Worm (Caenorhabditis elegans) whole organism, L1 larva: ENCODE data around the gene K01A11.1.

Source experiments
- C04F5.9 ChIP-seq: sonication (generic microtip); optimal IDR thresholded peaks from 2 replicates; lab custom pipeline; 2016; ENCODE audit warnings: missing genetic modification characterization, missing compliant biosample characterization
- C34B4.2 ChIP-seq: sonication (generic microtip); optimal IDR thresholded peaks from 2 replicates; lab custom pipeline; 2017; ENCODE audit warnings: mild to moderate bottlenecking, missing genetic modification characterization, missing compliant biosample characterization
- Y116A8C.19 ChIP-seq: sonication (generic microtip); optimal IDR thresholded peaks from 2 replicates; lab custom pipeline; 2016; ENCODE audit warnings: missing compliant biosample characterization, missing genetic modification characterization, borderline replicate concordance
- alr-1 ChIP-seq: fragments of 200-800 bp; sonication (Bioruptor generic); optimal IDR thresholded peaks from 2 replicates; lab custom pipeline; 2018; ENCODE audit warnings: borderline replicate concordance, mild to moderate bottlenecking, missing genetic modification characterization, missing compliant biosample characterization
- aly-2 ChIP-seq: fragments of 150-350 bp; optimal IDR thresholded peaks from 2 replicates; lab custom pipeline; 2014; ENCODE audit warnings: missing biosample characterization, missing genetic modification characterization
- ceh-63 ChIP-seq: fragments of 200-800 bp; sonication (Bioruptor generic); optimal IDR thresholded peaks from 2 replicates; lab custom pipeline; 2018; ENCODE audit warnings: mild to moderate bottlenecking, missing genetic modification characterization, missing compliant biosample characterization
- ceh-8 ChIP-seq: fragments of 200-800 bp; sonication (Bioruptor generic); optimal IDR thresholded peaks from 2 replicates; lab custom pipeline; 2018; ENCODE audit warnings: mild to moderate bottlenecking, missing genetic modification characterization, moderate library complexity, missing compliant biosample characterization
- ceh-82 ChIP-seq, 3 experiments: fragments of 150-350 bp in 1 of 3; sonication (generic microtip) in 2 of 3; optimal IDR thresholded peaks; 2 replicates each; lab custom pipeline; 2014 to 2017; ENCODE audit warnings: missing biosample characterization in 3 of 3, missing genetic modification characterization in 3 of 3
- dpl-1 ChIP-seq, 3 experiments: fragments of 150-350 bp in 2 of 3; sonication (generic microtip) in 1 of 3; optimal IDR thresholded peaks; 2 replicates each; lab custom pipeline; 2014 to 2017; ENCODE audit warnings: missing biosample characterization in 3 of 3, missing genetic modification characterization in 3 of 3, missing genetic modification reagents in 3 of 3
- efl-3 ChIP-seq: fragments of 200-800 bp; sonication (Bioruptor generic); optimal IDR thresholded peaks from 2 replicates; lab custom pipeline; 2018; ENCODE audit warnings: mild to moderate bottlenecking, missing genetic modification characterization, missing compliant biosample characterization
- egl-27 ChIP-seq, 2 experiments: fragments of 150-350 bp in 1 of 2; sonication (generic microtip); optimal IDR thresholded peaks; 3 replicates each; lab custom pipeline; 2017 to 2018; ENCODE audit warnings: missing biosample characterization in 2 of 2, missing genetic modification characterization in 2 of 2, missing genetic modification reagents in 2 of 2
- elt-3 ChIP-seq, 6 experiments: fragments of 150-350 bp in 1 of 6; sonication (generic microtip); optimal IDR thresholded peaks; 2 replicates each; lab custom pipeline; 2017 to 2018; ENCODE audit warnings: missing biosample characterization in 6 of 6, missing genetic modification characterization in 6 of 6, inconsistent platforms in 1 of 6
- fkh-10 ChIP-seq: sonication (generic microtip); optimal IDR thresholded peaks from 2 replicates; lab custom pipeline; 2017; ENCODE audit warnings: missing biosample characterization, missing genetic modification reagents, missing genetic modification characterization
- fkh-8 ChIP-seq: sonication (generic microtip); optimal IDR thresholded peaks from 2 replicates; lab custom pipeline; 2016; ENCODE audit warnings: mild to moderate bottlenecking, missing genetic modification characterization, missing compliant biosample characterization
- fos-1 ChIP-seq: fragments of 150-350 bp; optimal IDR thresholded peaks from 2 replicates; lab custom pipeline; 2014; ENCODE audit warnings: missing biosample characterization, missing genetic modification characterization
- grh-1 ChIP-seq: fragments of 200-800 bp; sonication (Bioruptor generic); IDR thresholded peaks from 2 replicates; pipeline ENCODE4 v1.3.6; 2022; ENCODE audit warnings: missing genetic modification reagents, missing genetic modification characterization, missing compliant biosample characterization
- hlh-4 ChIP-seq: sonication (generic microtip); optimal IDR thresholded peaks from 2 replicates; lab custom pipeline; 2016; ENCODE audit warnings: mild to moderate bottlenecking, missing genetic modification characterization, missing compliant biosample characterization
- hpl-2 ChIP-seq: fragments of 150-350 bp; optimal IDR thresholded peaks from 2 replicates; lab custom pipeline; 2014; ENCODE audit warnings: missing biosample characterization, missing genetic modification reagents, missing genetic modification characterization
- jun-1 ChIP-seq: fragments of 150-350 bp; optimal IDR thresholded peaks from 2 replicates; lab custom pipeline; 2014; ENCODE audit warnings: missing biosample characterization, missing genetic modification reagents, missing genetic modification characterization
- lin-13 ChIP-seq: fragments of 150-350 bp; optimal IDR thresholded peaks from 2 replicates; lab custom pipeline; 2014; ENCODE audit warnings: missing biosample characterization, missing genetic modification reagents, missing genetic modification characterization
- lin-14 ChIP-seq: fragments of 200-800 bp; sonication (Bioruptor generic); optimal IDR thresholded peaks from 2 replicates; lab custom pipeline; 2018; ENCODE audit warnings: mild to moderate bottlenecking, missing genetic modification characterization, moderate library complexity, missing compliant biosample characterization
- lin-35 ChIP-seq, 2 experiments: fragments of 150-350 bp; optimal IDR thresholded peaks; 2 replicates each; lab custom pipeline; 2014; ENCODE audit warnings: missing biosample characterization in 2 of 2, missing genetic modification characterization in 2 of 2, missing genetic modification reagents in 2 of 2
- lin-39 ChIP-seq: fragments of 150-350 bp; optimal IDR thresholded peaks from 2 replicates; lab custom pipeline; 2014; ENCODE audit warnings: missing biosample characterization, missing genetic modification reagents, missing genetic modification characterization
- lir-3 ChIP-seq: sonication (generic microtip); optimal IDR thresholded peaks from 2 replicates; lab custom pipeline; 2016; ENCODE audit warnings: mild to moderate bottlenecking, missing genetic modification characterization, moderate library complexity, missing compliant biosample characterization; ENCODE audit not compliant: poor library complexity
- lsy-2 ChIP-seq, 2 experiments: fragments of 150-350 bp; optimal IDR thresholded peaks; 2 replicates each; lab custom pipeline; 2014; ENCODE audit warnings: missing biosample characterization in 2 of 2, missing genetic modification characterization in 2 of 2
- mab-9 ChIP-seq: fragments of 200-800 bp; sonication (Bioruptor generic); IDR thresholded peaks from 2 replicates; pipeline ENCODE4 v1.3.6; 2022; ENCODE audit warnings: missing genetic modification reagents, missing genetic modification characterization, missing compliant biosample characterization
- mdl-1 ChIP-seq, 2 experiments: fragments of 150-350 bp; optimal IDR thresholded peaks; 2 replicates each; lab custom pipeline; 2014 to 2017; ENCODE audit warnings: missing biosample characterization in 2 of 2, missing genetic modification characterization in 2 of 2, inconsistent platforms in 1 of 2
- mep-1 ChIP-seq: fragments of 150-350 bp; optimal IDR thresholded peaks from 2 replicates; lab custom pipeline; 2014; ENCODE audit warnings: missing biosample characterization, missing genetic modification characterization
- nhr-12 ChIP-seq: sonication (generic microtip); optimal IDR thresholded peaks from 2 replicates; lab custom pipeline; 2017; ENCODE audit warnings: missing biosample characterization, missing genetic modification characterization
- nhr-20 ChIP-seq: sonication (generic microtip); optimal IDR thresholded peaks from 2 replicates; lab custom pipeline; 2016; ENCODE audit warnings: mild to moderate bottlenecking, missing genetic modification characterization, missing compliant biosample characterization
- nhr-237 ChIP-seq: fragments of 150-350 bp; optimal IDR thresholded peaks from 2 replicates; lab custom pipeline; 2014; ENCODE audit warnings: missing biosample characterization, missing genetic modification characterization
- nhr-28 ChIP-seq: fragments of 150-350 bp; optimal IDR thresholded peaks from 2 replicates; lab custom pipeline; 2014; ENCODE audit warnings: missing biosample characterization, missing genetic modification characterization
- nhr-47 ChIP-seq: sonication (generic microtip); optimal IDR thresholded peaks from 2 replicates; lab custom pipeline; 2016; ENCODE audit warnings: mild to moderate bottlenecking, missing genetic modification characterization, moderate library complexity, missing compliant biosample characterization
- nhr-71 ChIP-seq: sonication (generic microtip); optimal IDR thresholded peaks from 2 replicates; lab custom pipeline; 2016; ENCODE audit warnings: mild to moderate bottlenecking, missing genetic modification characterization, moderate library complexity, missing compliant biosample characterization
- nhr-77 ChIP-seq: fragments of 150-350 bp; optimal IDR thresholded peaks from 2 replicates; lab custom pipeline; 2014; ENCODE audit warnings: missing biosample characterization, missing genetic modification characterization
- pag-3 ChIP-seq: sonication (generic microtip); optimal IDR thresholded peaks from 2 replicates; lab custom pipeline; 2017; ENCODE audit warnings: missing genetic modification characterization, mild to moderate bottlenecking, missing compliant biosample characterization, antibody characterized with exemption, borderline replicate concordance; ENCODE audit not compliant: insufficient read depth
- pqm-1 ChIP-seq: sonication (generic microtip); optimal IDR thresholded peaks from 3 replicates; lab custom pipeline; 2017; ENCODE audit warnings: missing biosample characterization, missing genetic modification characterization
- rnt-1 ChIP-seq: sonication (generic microtip); optimal IDR thresholded peaks from 2 replicates; lab custom pipeline; 2016; ENCODE audit warnings: mild to moderate bottlenecking, missing genetic modification characterization, moderate library complexity, missing compliant biosample characterization
- skn-1 ChIP-seq: fragments of 150-350 bp; optimal IDR thresholded peaks from 2 replicates; lab custom pipeline; 2014; ENCODE audit warnings: missing biosample characterization, missing genetic modification characterization
- snpc-4 ChIP-seq: fragments of 150-350 bp; optimal IDR thresholded peaks from 2 replicates; lab custom pipeline; 2014; ENCODE audit warnings: missing biosample characterization, missing genetic modification characterization
- sox-4 ChIP-seq: sonication (generic microtip); optimal IDR thresholded peaks from 2 replicates; lab custom pipeline; 2016; ENCODE audit warnings: missing genetic modification characterization, missing compliant biosample characterization
- sptf-1 ChIP-seq: fragments of 150-350 bp; optimal IDR thresholded peaks from 2 replicates; lab custom pipeline; 2014; ENCODE audit warnings: missing biosample characterization, missing genetic modification characterization
- swsn-7 ChIP-seq: sonication (generic microtip); optimal IDR thresholded peaks from 2 replicates; lab custom pipeline; 2016; ENCODE audit warnings: missing genetic modification characterization, missing compliant biosample characterization
- tbx-2 ChIP-seq: sonication (generic microtip); optimal IDR thresholded peaks from 2 replicates; lab custom pipeline; 2016; ENCODE audit warnings: missing genetic modification characterization, missing compliant biosample characterization
- unc-30 ChIP-seq: sonication (generic microtip); optimal IDR thresholded peaks from 2 replicates; lab custom pipeline; 2017; ENCODE audit warnings: missing biosample characterization, missing genetic modification characterization
- unc-98 ChIP-seq: fragments of 200-800 bp; sonication (Bioruptor generic); IDR thresholded peaks from 2 replicates; pipeline ENCODE4 v1.3.6; 2022; ENCODE audit warnings: missing genetic modification characterization, missing compliant biosample characterization
- vab-15 ChIP-seq: sonication (generic microtip); optimal IDR thresholded peaks from 2 replicates; lab custom pipeline; 2017; ENCODE audit warnings: missing genotype, mild to moderate bottlenecking, missing genetic modification characterization, missing compliant biosample characterization
- ztf-4 ChIP-seq: fragments of 150-350 bp; optimal IDR thresholded peaks from 2 replicates; lab custom pipeline; 2014; ENCODE audit warnings: missing biosample characterization, missing genetic modification characterization

K01A11.1 gene

ce11 chrIII:3460061-3460460 is 28.8 kb upstream of the K01A11.1 start, which contains the start of gene C34C12.8 (continued):
- TF ChIP-seq tbx-2 (tag; lab: Kevin White, UChicago) (peak; percentile 97), fkh-10 (peak; percentile 86), nhr-28 (peak; percentile 20), lin-14 (GFP tag; lab: Kevin White, UChicago) (peak; percentile 92), Y116A8C.19 (tag; lab: Kevin White, UChicago) (no peak), mdl-1 (tag; optimal IDR thresholded peaks at IDR 0.05; lab: Kevin White, UChicago) (peak in 1 of 2 experiments; percentile 92), alr-1 (tag; lab: Kevin White, UChicago) (no peak), efl-3 (GFP tag; lab: Kevin White, UChicago) (peak; percentile 57), nhr-77 (tag; lab: Kevin White, UChicago) (peak; percentile 88)

ce11 chrIII:3456226-3456625 is 24.9 kb upstream of the K01A11.1 start:
- peak; percentile 99 for TF ChIP-seq fkh-8 (tag; lab: Kevin White, UChicago)
- TF ChIP-seq sox-4 = peak; percentile 93
- TF ChIP-seq pqm-1 (tag; lab: Kevin White, UChicago) = no peak
- peak; percentile 96 for TF ChIP-seq fos-1
- no peak for TF ChIP-seq sptf-1 (tag; lab: Kevin White, UChicago)
- TF ChIP-seq mab-9 (GFP tag; lab: Robert Waterston, UW) = peak; percentile 97
- TF ChIP-seq fkh-10 = peak; percentile 98
- TF ChIP-seq lin-39 (tag; lab: Kevin White, UChicago) = peak; percentile 91
- TF ChIP-seq ceh-82 (tag; optimal IDR thresholded peaks at IDR 0.05; lab: Kevin White, UChicago) = peak; percentile 97 to 99 (median 98)
- peak; percentile 99 for TF ChIP-seq lin-13
- peak; percentile 97 for TF ChIP-seq lin-14 (GFP tag; lab: Kevin White, UChicago)
- TF ChIP-seq nhr-12 (tag; lab: Kevin White, UChicago) = no peak
- TF ChIP-seq alr-1 (tag; lab: Kevin White, UChicago) = no peak
- peak; percentile 35 for TF ChIP-seq hlh-4 (tag; lab: Kevin White, UChicago)
- TF ChIP-seq mdl-1 (tag; optimal IDR thresholded peaks at IDR 0.05; lab: Kevin White, UChicago) = peak in 1 of 2 experiments; percentile 94
- TF ChIP-seq nhr-47 (tag; lab: Kevin White, UChicago) = peak; percentile 99
- peak; percentile 91 for TF ChIP-seq ztf-4 (tag; lab: Kevin White, UChicago)
- TF ChIP-seq egl-27 (tag; optimal IDR thresholded peaks at IDR 0.05; lab: Kevin White, UChicago) = peak; percentile 57 to 64
- peak; percentile 96 for TF ChIP-seq aly-2 (tag; lab: Kevin White, UChicago)
- peak; percentile 93 to 97 for TF ChIP-seq lin-35 (GFP tag; optimal IDR thresholded peaks at IDR 0.05; lab: Kevin White, UChicago)
- TF ChIP-seq C34B4.2 = peak; percentile 60
- peak; percentile 98 for TF ChIP-seq C04F5.9 (tag; lab: Kevin White, UChicago)
- peak; percentile 97 for TF ChIP-seq ceh-8 (GFP tag; lab: Kevin White, UChicago)
- TF ChIP-seq nhr-28 = no peak
- TF ChIP-seq snpc-4 (tag; lab: Kevin White, UChicago) = peak; percentile 89
- TF ChIP-seq dpl-1 (GFP tag; optimal IDR thresholded peaks at IDR 0.05; lab: Kevin White, UChicago) = peak; percentile 93 to 96 (median 94)
- TF ChIP-seq lir-3 (tag; lab: Kevin White, UChicago) = peak; percentile 89
- peak; percentile 96 for TF ChIP-seq jun-1 (tag; lab: Kevin White, UChicago)
- peak; percentile 96 for TF ChIP-seq nhr-237
- peak; percentile 48 to 98 (median 89) for TF ChIP-seq elt-3 (tag; optimal IDR thresholded peaks at IDR 0.05; lab: Kevin White, UChicago)
- peak; percentile 99 for TF ChIP-seq swsn-7
- TF ChIP-seq pag-3 (tag; lab: Kevin White, UChicago) = no peak
- peak; percentile 97 for TF ChIP-seq grh-1
- TF ChIP-seq unc-98 (GFP tag; lab: Robert Waterston, UW) = peak; percentile 82; the same call in 1 of the 2 replicates
- peak; percentile 99 for TF ChIP-seq lsy-2 (tag; optimal IDR thresholded peaks at IDR 0.05; lab: Kevin White, UChicago)
- TF ChIP-seq hpl-2 (GFP tag; lab: Kevin White, UChicago) = peak; percentile 99
- TF ChIP-seq nhr-20 (tag; lab: Kevin White, UChicago) = peak; percentile 99
- peak; percentile 71 for TF ChIP-seq ceh-63 (GFP tag; lab: Kevin White, UChicago)
- peak; percentile 86 for TF ChIP-seq skn-1 (tag; lab: Kevin White, UChicago)
- peak; percentile 99 for TF ChIP-seq nhr-71 (tag; lab: Kevin White, UChicago)
- TF ChIP-seq rnt-1 (tag; lab: Kevin White, UChicago) = peak; percentile 97
- TF ChIP-seq unc-30 = no peak
- peak; percentile 96 for TF ChIP-seq vab-15
- peak; percentile 98 for TF ChIP-seq mep-1 (tag; lab: Kevin White, UChicago)
